Fruit fly (Drosophila melanogaster): Measurements from ENCODE around the gene dop.

dop gene

dm6 chr3L:15537916-15538581 is 27.8 kb upstream of the dop start (continued):
- no peak for TF ChIP-seq MESR4 (GFP tag; optimal IDR thresholded peaks at IDR 0.05)
- TF ChIP-seq lov (optimal IDR thresholded peaks at IDR 0.05), result no peak
- no peak for TF ChIP-seq lov (GFP tag; IDR thresholded peaks at IDR 0.05)
- peak; percentile 80 for TF ChIP-seq CG31441 (GFP tag; IDR thresholded peaks at IDR 0.05)
- peak; percentile 76 for TF ChIP-seq CG10209 (GFP tag; optimal IDR thresholded peaks at IDR 0.05)
- no peak for TF ChIP-seq CG34224 (GFP tag; IDR thresholded peaks at IDR 0.05; ENCODE audit: partially characterized antibody)
- peak; percentile 23; the same call in 1 of the 2 replicates for TF ChIP-seq HLH3B (GFP tag; IDR thresholded peaks at IDR 0.05)
- TF ChIP-seq nmo (GFP tag; optimal IDR thresholded peaks at IDR 0.05), result peak; percentile 88
- no peak for TF ChIP-seq sna (GFP tag; IDR thresholded peaks at IDR 0.05; ENCODE audit: partially characterized antibody)
- TF ChIP-seq Atf6 (GFP tag; IDR thresholded peaks at IDR 0.05), result no peak; the same call in 1 of the 2 replicates
- peak in 1 of 2 experiments; percentile 78 for TF ChIP-seq Eip74EF (GFP tag; optimal IDR thresholded peaks at IDR 0.05)
- no peak for TF ChIP-seq Lhr (GFP tag; optimal IDR thresholded peaks at IDR 0.05)
- TF ChIP-seq dpn (GFP tag; optimal IDR thresholded peaks at IDR 0.05), result peak; percentile 35 to 36
- no peak for TF ChIP-seq ftz-f1 (GFP tag; optimal IDR thresholded peaks at IDR 0.05)
- TF ChIP-seq CG3163 (GFP tag; optimal IDR thresholded peaks at IDR 0.05), result no peak
- TF ChIP-seq dysf (GFP tag; IDR thresholded peaks at IDR 0.05), result peak; percentile 57; the same call in 2 of the 3 replicates
- peak; percentile 9 for TF ChIP-seq dm (GFP tag; optimal IDR thresholded peaks at IDR 0.05)
- TF ChIP-seq CG12391 (tag; optimal IDR thresholded peaks at IDR 0.05), result peak; percentile 81
- TF ChIP-seq zfh1 (GFP tag; IDR thresholded peaks at IDR 0.05), result no peak
- TF ChIP-seq CG9932 (GFP tag; IDR thresholded peaks at IDR 0.05), result no peak
- no peak for TF ChIP-seq emc (GFP tag; optimal IDR thresholded peaks at IDR 0.05)
- peak; percentile 10 for TF ChIP-seq HLH54F (GFP tag; optimal IDR thresholded peaks at IDR 0.05)
- no peak for TF ChIP-seq pros (GFP tag; optimal IDR thresholded peaks at IDR 0.05)
- no peak for TF ChIP-seq ac (GFP tag; optimal IDR thresholded peaks at IDR 0.05)
- no peak for TF ChIP-seq Hr39 (optimal IDR thresholded peaks at IDR 0.05)
- no peak for TF ChIP-seq B-H2 (GFP tag; optimal IDR thresholded peaks at IDR 0.05)
- no peak for TF ChIP-seq danr (GFP tag; IDR thresholded peaks at IDR 0.05)
- peak; percentile 5 for TF ChIP-seq CG17568 (GFP tag; optimal IDR thresholded peaks at IDR 0.05)
- no peak for TF ChIP-seq CG2129 (GFP tag; IDR thresholded peaks at IDR 0.05; ENCODE audit: partially characterized antibody)
- TF ChIP-seq Sry-β (GFP tag; optimal IDR thresholded peaks at IDR 0.05), result no peak
- TF ChIP-seq CG4424 (GFP tag; optimal IDR thresholded peaks at IDR 0.05), result peak; percentile 77
- TF ChIP-seq CG2199 (GFP tag; IDR thresholded peaks at IDR 0.05), result peak; percentile 55; the same call in 1 of the 3 replicates
- no peak for TF ChIP-seq CG6175 (GFP tag; IDR thresholded peaks at IDR 0.05)
- peak; percentile 24 for TF ChIP-seq CG13624 (GFP tag; optimal IDR thresholded peaks at IDR 0.05)
- peak; percentile 46 for TF ChIP-seq CG15696 (tag; optimal IDR thresholded peaks at IDR 0.05)
- TF ChIP-seq tll (GFP tag; optimal IDR thresholded peaks at IDR 0.05), result peak in 1 of 2 experiments; percentile 77
- no peak for TF ChIP-seq stwl (tag; optimal IDR thresholded peaks at IDR 0.05)
- peak in 1 of 2 experiments; percentile 35 for TF ChIP-seq Hr78 (GFP tag; optimal IDR thresholded peaks at IDR 0.05)
- no peak for TF ChIP-seq jigr1 (GFP tag; IDR thresholded peaks at IDR 0.05)
- no peak for TF ChIP-seq CG31388 (GFP tag; optimal IDR thresholded peaks at IDR 0.05)
- TF ChIP-seq Pdp1 (GFP tag; optimal IDR thresholded peaks at IDR 0.05), result peak in 1 of 2 experiments; percentile 32
- TF ChIP-seq unpg (GFP tag; optimal IDR thresholded peaks at IDR 0.05), result peak; percentile 75
- TF ChIP-seq Side (GFP tag; optimal IDR thresholded peaks at IDR 0.05), result no peak
- TF ChIP-seq CG8290 (GFP tag; optimal IDR thresholded peaks at IDR 0.05), result no peak
- no peak for TF ChIP-seq CG8290 (tag; optimal IDR thresholded peaks at IDR 0.05)
- peak; percentile 1 for TF ChIP-seq CG11398 (GFP tag; optimal IDR thresholded peaks at IDR 0.05)
- TF ChIP-seq twi (tag; optimal IDR thresholded peaks at IDR 0.05), result peak; percentile 16
- peak; percentile 60 for TF ChIP-seq CG6254 (GFP tag; optimal IDR thresholded peaks at IDR 0.05)
- TF ChIP-seq kni (GFP tag; optimal IDR thresholded peaks at IDR 0.05), result no peak

Data from whole organism, embryonic.